Worm (Caenorhabditis elegans) whole organism, L2 larva: ENCODE results near the gene pgp-3.

Experiments used
- blmp-1 ChIP-seq: sonication (generic microtip); optimal IDR thresholded peaks from 2 replicates; lab custom pipeline; 2017; ENCODE audit warnings: missing genetic modification characterization, mild to moderate bottlenecking, missing compliant biosample characterization, antibody characterized with exemption, moderate library complexity; ENCODE audit not compliant: insufficient read depth
- lsy-2 ChIP-seq, 2 experiments: fragments of 150-350 bp in 1 of 2; sonication (generic microtip) in 1 of 2; optimal IDR thresholded peaks; 2 replicates each; lab custom pipeline; 2014 to 2017; ENCODE audit warnings: missing biosample characterization in 2 of 2, missing genetic modification characterization in 2 of 2
- snpc-4 ChIP-seq: fragments of 150-350 bp; optimal IDR thresholded peaks from 2 replicates; lab custom pipeline; 2014; ENCODE audit warnings: missing biosample characterization, missing genetic modification characterization

ce11 chrX:11385916-11386315, 34.0 kb downstream of the pgp-3 start:
- TF ChIP-seq blmp-1 (no peak), lsy-2 (tag; optimal IDR thresholded peaks at IDR 0.05; lab: Kevin White, UChicago) (no peak), snpc-4 (tag; lab: Kevin White, UChicago) (no peak)
